Fruit fly (Drosophila melanogaster) S2 (cell line): ENCODE data around the gene CG13033.

Experiments
- CG8478 ChIP-seq: fragments of >200 bp; optimal IDR thresholded peaks from 2 replicates; lab custom pipeline; 2018
- CTCF ChIP-seq, 2 experiments: fragments of >200 bp; optimal IDR thresholded peaks; 2 replicates each; lab custom pipeline; 2018

- TF ChIP-seq CG8478 (lab: Kevin White, UChicago): no peak
- TF ChIP-seq CTCF (optimal IDR thresholded peaks at IDR 0.05; lab: Kevin White, UChicago): no peak
Measured at dm6 chr3L:16571739-16572063, 26.3 kb upstream of the CG13033 start.
